Fruit fly (Drosophila melanogaster) whole organism, wandering third instar larva: ENCODE data around the gene CRMP.

Source experiments
- CrebA ChIP-seq: fragments of 200-800 bp; sonication (Bioruptor generic); optimal IDR thresholded peaks from 2 replicates; lab custom pipeline; 2016; ENCODE audit warnings: missing biosample characterization, mild to moderate bottlenecking, missing genetic modification characterization, borderline replicate concordance
- Dfd ChIP-seq: fragments of >200 bp; optimal IDR thresholded peaks from 2 replicates; lab custom pipeline; 2017; ENCODE audit warnings: missing biosample characterization, missing genetic modification characterization
- Hr83 ChIP-seq: fragments of 200-300 bp; sonication (Bioruptor generic); optimal IDR thresholded peaks from 2 replicates; lab custom pipeline; 2016; ENCODE audit warnings: missing biosample characterization, mild to moderate bottlenecking, missing genetic modification characterization, moderate library complexity; ENCODE audit not compliant: poor library complexity, severe bottlenecking
- N ChIP-seq: fragments of >200 bp; optimal IDR thresholded peaks from 2 replicates; lab custom pipeline; 2018; ENCODE audit warnings: missing biosample characterization, missing external identifiers, missing genetic modification characterization
- Vsx2 ChIP-seq: fragments of 200-300, 225-300 bp; sonication (Bioruptor generic); optimal IDR thresholded peaks from 2 replicates; lab custom pipeline; 2018; ENCODE audit warnings: missing biosample characterization, missing genetic modification characterization; ENCODE audit not compliant: partially characterized antibody
- h ChIP-seq: fragments of 200-800 bp; sonication (Bioruptor generic); optimal IDR thresholded peaks from 3 replicates; lab custom pipeline; 2016; ENCODE audit warnings: missing biosample characterization, mild to moderate bottlenecking, missing genetic modification characterization
- usp ChIP-seq: fragments of >200 bp; optimal IDR thresholded peaks from 2 replicates; lab custom pipeline; 2017; ENCODE audit warnings: missing biosample characterization, missing genetic modification characterization

- TF ChIP-seq Vsx2 (GFP tag; lab: Kevin White, UChicago) (no peak), usp (GFP tag; lab: Kevin White, UChicago) (no peak), Dfd (GFP tag; lab: Kevin White, UChicago) (no peak), N (GFP tag; lab: Kevin White, UChicago) (no peak), CrebA (GFP tag; lab: Kevin White, UChicago) (no peak), h (GFP tag; lab: Kevin White, UChicago) (no peak), Hr83 (no peak)
These were observed 16.8 kb upstream of the CRMP start, which contains the start of gene Pcmt for dm6 chr3R:5554082-5554481.
